Fruit fly (Drosophila melanogaster) whole organism, embryonic: ENCODE measurements around the gene CG12560.

Experiments
- Blimp-1 ChIP-seq: fragments of 200-800 bp; sonication (Bioruptor generic); optimal IDR thresholded peaks from 3 replicates; lab custom pipeline; 2018; ENCODE audit warnings: missing biosample characterization, missing genetic modification characterization, mild to moderate bottlenecking, moderate library complexity, missing genetic modification reagents
- CG12769 ChIP-seq: fragments of 200-800 bp; sonication (Bioruptor generic); optimal IDR thresholded peaks from 2 replicates; lab custom pipeline; 2019; ENCODE audit warnings: missing biosample characterization, mild to moderate bottlenecking, missing genetic modification characterization, moderate library complexity
- CG17912 ChIP-seq: fragments of 200-800 bp; sonication (Bioruptor generic); optimal IDR thresholded peaks from 2 replicates; lab custom pipeline; 2018; ENCODE audit warnings: missing biosample characterization, mild to moderate bottlenecking, missing genetic modification characterization
- CG2678 ChIP-seq: fragments of 200-800 bp; sonication (Bioruptor generic); optimal IDR thresholded peaks from 3 replicates; lab custom pipeline; 2019; ENCODE audit warnings: missing biosample characterization, mild to moderate bottlenecking, missing genetic modification characterization, moderate library complexity
- CG33213 ChIP-seq: fragments of 200-800 bp; sonication (Bioruptor generic); optimal IDR thresholded peaks from 3 replicates; lab custom pipeline; 2016; ENCODE audit warnings: missing biosample characterization, missing genetic modification characterization
- CG34224 ChIP-seq: fragments of 200-800 bp; sonication (Bioruptor generic); IDR thresholded peaks from 3 replicates; pipeline ENCODE4 v1.3.6; 2022; ENCODE audit warnings: missing biosample characterization, missing genetic modification characterization; ENCODE audit not compliant: partially characterized antibody
- CG34376 ChIP-seq: fragments of 200-800 bp; sonication (Bioruptor generic); optimal IDR thresholded peaks from 2 replicates; lab custom pipeline; 2018; ENCODE audit warnings: missing biosample characterization, mild to moderate bottlenecking, missing genetic modification characterization
- CG34422 ChIP-seq: fragments of 200-800 bp; sonication (Bioruptor generic); IDR thresholded peaks from 3 replicates; pipeline ENCODE4 v1.3.6; 2022; ENCODE audit warnings: missing biosample characterization, missing genetic modification characterization
- CG42726 ChIP-seq: fragments of 200-800 bp; sonication (Bioruptor generic); IDR thresholded peaks from 2 replicates; pipeline ENCODE4 v1.3.6; 2022; ENCODE audit warnings: missing biosample characterization, missing genetic modification characterization; ENCODE audit not compliant: partially characterized antibody
- CG6791 ChIP-seq: fragments of 200-800 bp; sonication (Bioruptor generic); IDR thresholded peaks from 3 replicates; pipeline ENCODE4 v1.3.6; 2022; ENCODE audit warnings: missing biosample characterization, missing genetic modification characterization; ENCODE audit not compliant: partially characterized antibody
- CG7963 ChIP-seq: fragments of 200-800 bp; sonication (Bioruptor generic); IDR thresholded peaks from 3 replicates; pipeline ENCODE4 v1.3.6; 2022; ENCODE audit warnings: missing biosample characterization, missing genetic modification characterization; ENCODE audit not compliant: partially characterized antibody
- CG8944 ChIP-seq: fragments of 200-800 bp; sonication (Bioruptor generic); optimal IDR thresholded peaks from 3 replicates; lab custom pipeline; 2016; ENCODE audit warnings: missing biosample characterization, missing genetic modification characterization
- D19B ChIP-seq: fragments of 200-800 bp; sonication (Bioruptor generic); optimal IDR thresholded peaks from 2 replicates; lab custom pipeline; 2017; ENCODE audit warnings: missing biosample characterization, mild to moderate bottlenecking, missing genetic modification characterization
- Deaf1 ChIP-seq: fragments of 200-800 bp; optimal IDR thresholded peaks from 3 replicates; lab custom pipeline; 2019; ENCODE audit warnings: missing biosample characterization, mild to moderate bottlenecking, missing genetic modification characterization, moderate library complexity
- Doc3 ChIP-seq: fragments of 200-800 bp; sonication (Bioruptor generic); IDR thresholded peaks from 3 replicates; pipeline ENCODE4 v1.3.6; 2022; ENCODE audit warnings: missing biosample characterization, missing genetic modification characterization; ENCODE audit not compliant: partially characterized antibody
- Dp ChIP-seq: fragments of 200-800 bp; sonication (Bioruptor generic); optimal IDR thresholded peaks from 2 replicates; lab custom pipeline; 2018; ENCODE audit warnings: missing biosample characterization, mild to moderate bottlenecking, missing genetic modification characterization, moderate library complexity
- Dref ChIP-seq: fragments of 200-800 bp; sonication (Bioruptor generic); IDR thresholded peaks from 2 replicates; pipeline ENCODE4 v1.3.6; 2022; ENCODE audit warnings: missing biosample characterization, missing genetic modification characterization
- Fer2 ChIP-seq: fragments of 200-800 bp; sonication (Bioruptor generic); optimal IDR thresholded peaks from 2 replicates; lab custom pipeline; 2018; ENCODE audit warnings: missing biosample characterization, mild to moderate bottlenecking, missing genetic modification characterization, moderate library complexity
- MBD-R2 ChIP-seq: fragments of 200-800 bp; sonication (Bioruptor generic); IDR thresholded peaks from 2 replicates; pipeline ENCODE4 v1.3.6; 2022; ENCODE audit warnings: missing biosample characterization, missing genetic modification characterization
- MESR4 ChIP-seq: fragments of 200-800 bp; sonication (Bioruptor generic); optimal IDR thresholded peaks from 2 replicates; lab custom pipeline; 2018; ENCODE audit warnings: missing biosample characterization, mild to moderate bottlenecking, missing genetic modification characterization, moderate library complexity
- Myb ChIP-seq: fragments of 200-800 bp; sonication (Bioruptor generic); optimal IDR thresholded peaks from 2 replicates; lab custom pipeline; 2016; ENCODE audit warnings: missing biosample characterization, missing genetic modification characterization
- Opbp ChIP-seq: fragments of 200-800 bp; sonication (Bioruptor generic); IDR thresholded peaks from 3 replicates; pipeline ENCODE4 v1.3.6; 2022; ENCODE audit warnings: missing biosample characterization, missing genetic modification characterization; ENCODE audit not compliant: partially characterized antibody
- Pdp1 ChIP-seq, 2 experiments: fragments of 200-800 bp; sonication (Bioruptor generic); optimal IDR thresholded peaks; 3 replicates each; lab custom pipeline; 2016; ENCODE audit warnings: missing biosample characterization in 2 of 2, missing genetic modification characterization in 2 of 2, mild to moderate bottlenecking in 1 of 2, moderate library complexity in 1 of 2
- Rfx ChIP-seq: fragments of 200-800 bp; sonication (Bioruptor generic); IDR thresholded peaks from 2 replicates; pipeline ENCODE4 v1.3.6; 2022; ENCODE audit warnings: missing biosample characterization, missing genetic modification characterization
- Scr ChIP-seq: fragments of 200-800 bp; sonication (Bioruptor generic); IDR thresholded peaks from 2 replicates; pipeline ENCODE4 v1.3.6; 2022; ENCODE audit warnings: missing biosample characterization, missing genetic modification characterization; ENCODE audit not compliant: partially characterized antibody
- Sox100B ChIP-seq: fragments of 200-800 bp; sonication (Bioruptor generic); optimal IDR thresholded peaks from 3 replicates; lab custom pipeline; 2018; ENCODE audit warnings: missing biosample characterization, mild to moderate bottlenecking, missing genetic modification characterization
- Ssrp ChIP-seq: fragments of 200-800 bp; sonication (Bioruptor generic); optimal IDR thresholded peaks from 2 replicates; lab custom pipeline; 2018; ENCODE audit warnings: missing biosample characterization, mild to moderate bottlenecking, missing genetic modification characterization, moderate library complexity
- YL-1 ChIP-seq: fragments of 200-800 bp; sonication (Bioruptor generic); optimal IDR thresholded peaks from 3 replicates; lab custom pipeline; 2017; ENCODE audit warnings: missing biosample characterization, mild to moderate bottlenecking, missing genetic modification characterization
- amos ChIP-seq: fragments of 200-800 bp; sonication (Bioruptor generic); IDR thresholded peaks from 2 replicates; pipeline ENCODE4 v1.3.6; 2022; ENCODE audit warnings: missing biosample characterization, missing genetic modification characterization; ENCODE audit not compliant: partially characterized antibody
- btn ChIP-seq: fragments of 200-800 bp; sonication (Bioruptor generic); optimal IDR thresholded peaks from 2 replicates; lab custom pipeline; 2016; ENCODE audit warnings: missing biosample characterization, missing genetic modification characterization
- chinmo ChIP-seq: fragments of 200-800 bp; sonication (Bioruptor generic); IDR thresholded peaks from 4 replicates; pipeline ENCODE4 v1.3.6; 2022; ENCODE audit warnings: missing biosample characterization, missing genetic modification characterization; ENCODE audit not compliant: partially characterized antibody
- crc ChIP-seq: fragments of 200-800 bp; sonication (Bioruptor generic); optimal IDR thresholded peaks from 2 replicates; lab custom pipeline; 2016; ENCODE audit warnings: missing biosample characterization, missing genetic modification characterization
- crp ChIP-seq, 2 experiments: fragments of 200-800 bp; sonication (Bioruptor generic); optimal IDR thresholded peaks; 2 replicates in 1 of 2; 3 replicates in 1 of 2; lab custom pipeline; 2017; ENCODE audit warnings: missing biosample characterization in 2 of 2, missing genetic modification characterization in 2 of 2, mild to moderate bottlenecking in 1 of 2, moderate library complexity in 1 of 2
- dati ChIP-seq: fragments of 200-800 bp; sonication (Bioruptor generic); IDR thresholded peaks from 2 replicates; pipeline ENCODE4 v1.3.6; 2022; ENCODE audit warnings: missing biosample characterization, missing genetic modification characterization
- gro ChIP-seq: fragments of 200-800 bp; sonication (Bioruptor generic); optimal IDR thresholded peaks from 2 replicates; lab custom pipeline; 2016; ENCODE audit warnings: missing biosample characterization, missing genetic modification characterization
- hbn ChIP-seq: fragments of 200-800 bp; sonication (Bioruptor generic); IDR thresholded peaks from 2 replicates; pipeline ENCODE4 v1.3.6; 2022; ENCODE audit warnings: missing biosample characterization, missing genetic modification characterization; ENCODE audit not compliant: partially characterized antibody
- klu ChIP-seq: fragments of 200-800 bp; sonication (Bioruptor generic); IDR thresholded peaks from 2 replicates; pipeline ENCODE4 v1.3.6; 2022; ENCODE audit warnings: missing biosample characterization, missing genetic modification characterization
- mld ChIP-seq: fragments of 200-800 bp; sonication (Bioruptor generic); IDR thresholded peaks from 3 replicates; pipeline ENCODE4 v1.3.6; 2022; ENCODE audit warnings: missing biosample characterization, missing genetic modification characterization; ENCODE audit not compliant: partially characterized antibody
- rib ChIP-seq: fragments of 200-800 bp; sonication (Bioruptor generic); IDR thresholded peaks from 2 replicates; pipeline ENCODE4 v1.3.6; 2022; ENCODE audit warnings: missing biosample characterization, missing genetic modification characterization
- sna ChIP-seq: fragments of 200-800 bp; sonication (Bioruptor generic); IDR thresholded peaks from 2 replicates; pipeline ENCODE4 v1.3.6; 2022; ENCODE audit warnings: missing biosample characterization, missing genetic modification characterization; ENCODE audit not compliant: partially characterized antibody
- stwl ChIP-seq: fragments of 200-800 bp; sonication (Bioruptor generic); optimal IDR thresholded peaks from 3 replicates; lab custom pipeline; 2018; ENCODE audit warnings: missing biosample characterization, mild to moderate bottlenecking, missing genetic modification characterization, moderate library complexity
- tna ChIP-seq: fragments of 200-800 bp; sonication (Bioruptor generic); IDR thresholded peaks from 2 replicates; pipeline ENCODE4 v1.3.6; 2022; ENCODE audit warnings: missing biosample characterization, missing genetic modification characterization; ENCODE audit not compliant: partially characterized antibody
- toy ChIP-seq: fragments of 200-800 bp; sonication (Bioruptor generic); IDR thresholded peaks from 2 replicates; pipeline ENCODE4 v1.3.6; 2022; ENCODE audit warnings: missing biosample characterization, missing genetic modification characterization
- tx ChIP-seq: fragments of 200-800 bp; sonication (Bioruptor generic); optimal IDR thresholded peaks from 2 replicates; lab custom pipeline; 2016; ENCODE audit warnings: missing biosample characterization, missing genetic modification characterization
- unc-4 ChIP-seq: fragments of 200-800 bp; sonication (Bioruptor generic); IDR thresholded peaks from 2 replicates; pipeline ENCODE4 v1.3.6; 2022; ENCODE audit warnings: missing biosample characterization, missing genetic modification characterization; ENCODE audit not compliant: partially characterized antibody
- vnd ChIP-seq: fragments of 200-800 bp; sonication (Bioruptor generic); IDR thresholded peaks from 3 replicates; pipeline ENCODE4 v1.3.6; 2022; ENCODE audit warnings: missing biosample characterization, missing genetic modification characterization; ENCODE audit not compliant: partially characterized antibody
- zen2 ChIP-seq: fragments of 200-800 bp; sonication (Bioruptor generic); IDR thresholded peaks from 3 replicates; pipeline ENCODE4 v1.3.6; 2022; ENCODE audit warnings: missing biosample characterization, missing genetic modification characterization; ENCODE audit not compliant: partially characterized antibody

CG12560 gene

DNA sequence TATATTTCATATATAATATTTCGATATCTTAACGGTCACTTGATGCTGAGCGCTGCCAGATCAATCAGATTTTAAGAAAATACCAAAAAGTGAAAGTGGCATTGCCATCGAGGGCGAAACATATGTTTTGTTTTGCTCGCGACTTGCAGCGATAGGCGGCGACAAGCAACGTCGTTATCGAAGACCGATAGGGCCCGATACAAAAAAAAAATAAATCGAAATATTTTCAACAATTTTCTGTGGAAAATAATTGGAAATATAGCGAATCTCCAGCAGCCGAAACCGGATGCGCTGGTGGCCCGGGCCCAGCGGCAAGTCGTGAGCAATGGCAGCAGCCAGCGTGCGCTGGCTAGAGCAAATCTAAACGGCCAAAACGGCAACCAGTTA lies 34.0 kb upstream of the CG12560 start, which contains the start of gene Megf8 (continued):
- TF ChIP-seq YL-1 (GFP tag; lab: Kevin White, UChicago): peak; percentile 73
- peak; percentile 92 for TF ChIP-seq chinmo (GFP tag; lab: Robert Waterston, UW)
- TF ChIP-seq vnd: peak; percentile 16
- peak; percentile 48 to 90 for TF ChIP-seq crp (GFP tag; optimal IDR thresholded peaks at IDR 0.05; lab: Kevin White, UChicago)
- peak; percentile 72 for TF ChIP-seq tna (GFP tag; lab: Robert Waterston, UW)
- TF ChIP-seq toy (GFP tag; lab: Robert Waterston, UW): no peak
- TF ChIP-seq unc-4: peak; percentile 53; the same call in 1 of the 2 replicates
- TF ChIP-seq Scr (GFP tag; lab: Robert Waterston, UW): peak; percentile 12; the same call in 1 of the 2 replicates
- peak; percentile 83; the same call in 2 of the 3 replicates for TF ChIP-seq CG7963 (GFP tag; lab: Robert Waterston, UW)
- TF ChIP-seq Fer2: no peak
- peak; percentile 52 for TF ChIP-seq MBD-R2 (GFP tag; lab: Robert Waterston, UW)
- TF ChIP-seq dati: no peak
- TF ChIP-seq CG33213 (GFP tag; lab: Kevin White, UChicago): no peak
- peak; percentile 55 for TF ChIP-seq hbn
- peak; percentile 83 for TF ChIP-seq Dref (GFP tag; lab: Robert Waterston, UW)
- peak; percentile 84 for TF ChIP-seq CG34224 (GFP tag; lab: Robert Waterston, UW)
- peak; percentile 77 for TF ChIP-seq MESR4 (GFP tag; lab: Kevin White, UChicago)
- peak; percentile 81 for TF ChIP-seq Myb
- TF ChIP-seq Blimp-1: peak; percentile 100
- no peak for TF ChIP-seq CG34376 (GFP tag; lab: Kevin White, UChicago)
- no peak for TF ChIP-seq CG8944 (GFP tag; lab: Kevin White, UChicago)
- peak; percentile 21; the same call in 1 of the 2 replicates for TF ChIP-seq CG42726 (GFP tag; lab: Robert Waterston, UW)
- no peak for TF ChIP-seq Ssrp (tag; lab: Kevin White, UChicago)
- TF ChIP-seq Rfx: 0 out of 2 replicates have a peak, but pooled peaks have one; percentile 23
- peak; percentile 84 for TF ChIP-seq zen2 (GFP tag; lab: Robert Waterston, UW)
- TF ChIP-seq mld: peak; percentile 47; the same call in 1 of the 3 replicates
- TF ChIP-seq amos (GFP tag; lab: Robert Waterston, UW): peak; percentile 61; the same call in 1 of the 2 replicates
- no peak for TF ChIP-seq btn
- peak; percentile 51 for TF ChIP-seq stwl (tag; lab: Kevin White, UChicago)
- peak; percentile 26 for TF ChIP-seq Dp (GFP tag; lab: Kevin White, UChicago)
- TF ChIP-seq rib (GFP tag; lab: Robert Waterston, UW): 0 out of 2 replicates have a peak, but pooled peaks have one; percentile 35
- no peak for TF ChIP-seq crc (GFP tag; lab: Kevin White, UChicago)
- no peak for TF ChIP-seq Sox100B (GFP tag; lab: Kevin White, UChicago)
- TF ChIP-seq gro (GFP tag; lab: Kevin White, UChicago): no peak
- no peak for TF ChIP-seq tx (GFP tag; lab: Kevin White, UChicago)
- no peak for TF ChIP-seq klu
- TF ChIP-seq Opbp (GFP tag; lab: Robert Waterston, UW): peak; percentile 78; the same call in 2 of the 3 replicates
- TF ChIP-seq CG34422 (GFP tag; lab: Robert Waterston, UW): 0 out of 3 replicates have a peak, but pooled peaks have one; percentile 8
- TF ChIP-seq D19B (GFP tag; lab: Kevin White, UChicago): no peak
- TF ChIP-seq CG17912 (GFP tag; lab: Kevin White, UChicago): no peak
- TF ChIP-seq Doc3 (GFP tag; lab: Robert Waterston, UW): peak; percentile 31; the same call in 1 of the 3 replicates
- peak; percentile 74 for TF ChIP-seq CG6791
- TF ChIP-seq CG12769 (tag; lab: Kevin White, UChicago): no peak
- TF ChIP-seq sna (GFP tag; lab: Robert Waterston, UW): peak; percentile 55
- no peak for TF ChIP-seq CG2678 (tag; lab: Kevin White, UChicago)
- TF ChIP-seq Deaf1 (tag; lab: Kevin White, UChicago): no peak
- no peak for TF ChIP-seq Pdp1 (GFP tag; optimal IDR thresholded peaks at IDR 0.05; lab: Kevin White, UChicago)
